Fruit fly (Drosophila melanogaster) whole organism, embryonic: ENCODE results near the gene CG7120.

ENCODE experiments used
- Bgb ChIP-seq: fragments of 200-800 bp; sonication (Bioruptor generic); IDR thresholded peaks from 2 replicates; pipeline ENCODE4 v1.3.6; 2022; ENCODE audit warnings: missing biosample characterization, missing genetic modification characterization; ENCODE audit not compliant: partially characterized antibody
- CG10979 ChIP-seq: fragments of 200-800 bp; sonication (Bioruptor generic); optimal IDR thresholded peaks from 2 replicates; lab custom pipeline; 2018; ENCODE audit warnings: missing biosample characterization, mild to moderate bottlenecking, missing genetic modification characterization, moderate library complexity
- CG11093 ChIP-seq: fragments of 200-800 bp; sonication (Bioruptor generic); IDR thresholded peaks from 3 replicates; pipeline ENCODE4 v1.3.6; 2022; ENCODE audit warnings: missing biosample characterization, missing genetic modification characterization
- CG12299 ChIP-seq: fragments of 200-800 bp; sonication (Bioruptor generic); optimal IDR thresholded peaks from 2 replicates; lab custom pipeline; 2018; ENCODE audit warnings: missing biosample characterization, mild to moderate bottlenecking, missing genetic modification characterization
- CG13123 ChIP-seq: fragments of 200-800 bp; sonication (Bioruptor generic); optimal IDR thresholded peaks from 2 replicates; lab custom pipeline; 2016; ENCODE audit warnings: missing biosample characterization, missing genetic modification characterization
- CG13624 ChIP-seq: fragments of 200-800 bp; sonication (Bioruptor generic); optimal IDR thresholded peaks from 2 replicates; lab custom pipeline; 2016; ENCODE audit warnings: missing biosample characterization, missing genetic modification characterization
- CG1603 ChIP-seq: fragments of 200-800 bp; sonication (Bioruptor generic); optimal IDR thresholded peaks from 2 replicates; lab custom pipeline; 2019; ENCODE audit warnings: missing biosample characterization, mild to moderate bottlenecking, missing genetic modification characterization, moderate library complexity
- CG17359 ChIP-seq: fragments of 200-800 bp; sonication (Bioruptor generic); optimal IDR thresholded peaks from 3 replicates; lab custom pipeline; 2018; ENCODE audit warnings: missing biosample characterization, mild to moderate bottlenecking, missing genetic modification characterization, moderate library complexity
- CG17829 ChIP-seq: fragments of 200-800 bp; optimal IDR thresholded peaks from 2 replicates; lab custom pipeline; 2019; ENCODE audit warnings: missing biosample characterization, mild to moderate bottlenecking, missing genetic modification characterization, moderate library complexity
- CG2199 ChIP-seq: fragments of 200-800 bp; sonication (Bioruptor generic); IDR thresholded peaks from 3 replicates; pipeline ENCODE4 v1.3.6; 2022; ENCODE audit warnings: missing biosample characterization, missing genetic modification characterization
- CG31441 ChIP-seq: fragments of 200-800 bp; sonication (Bioruptor generic); IDR thresholded peaks from 2 replicates; pipeline ENCODE4 v1.3.6; 2022; ENCODE audit warnings: missing biosample characterization, missing genetic modification characterization
- CG32767 ChIP-seq: fragments of 200-800 bp; sonication (Bioruptor generic); IDR thresholded peaks from 2 replicates; pipeline ENCODE4 v1.3.6; 2022; ENCODE audit warnings: missing biosample characterization, missing genetic modification characterization
- CG34376 ChIP-seq: fragments of 200-800 bp; sonication (Bioruptor generic); optimal IDR thresholded peaks from 2 replicates; lab custom pipeline; 2018; ENCODE audit warnings: missing biosample characterization, mild to moderate bottlenecking, missing genetic modification characterization
- CG4404 ChIP-seq: fragments of 200-800 bp; sonication (Bioruptor generic); IDR thresholded peaks from 2 replicates; pipeline ENCODE4 v1.3.6; 2022; ENCODE audit warnings: missing biosample characterization, missing genetic modification characterization
- CG4617 ChIP-seq: fragments of 200-800 bp; sonication (Bioruptor generic); optimal IDR thresholded peaks from 3 replicates; lab custom pipeline; 2016; ENCODE audit warnings: missing biosample characterization, missing genetic modification characterization, borderline replicate concordance
- CG6683 ChIP-seq: fragments of 200-800 bp; sonication (Bioruptor generic); optimal IDR thresholded peaks from 2 replicates; lab custom pipeline; 2017; ENCODE audit warnings: missing biosample characterization, mild to moderate bottlenecking, missing genetic modification characterization, missing genetic modification reagents
- CG7271 ChIP-seq: fragments of 200-800 bp; sonication (Bioruptor generic); optimal IDR thresholded peaks from 2 replicates; lab custom pipeline; 2018; ENCODE audit warnings: missing biosample characterization, mild to moderate bottlenecking, missing genetic modification characterization, moderate library complexity
- CG7963 ChIP-seq: fragments of 200-800 bp; sonication (Bioruptor generic); IDR thresholded peaks from 3 replicates; pipeline ENCODE4 v1.3.6; 2022; ENCODE audit warnings: missing biosample characterization, missing genetic modification characterization; ENCODE audit not compliant: partially characterized antibody
- CG8388 ChIP-seq: fragments of 200-800 bp; sonication (Bioruptor generic); optimal IDR thresholded peaks from 2 replicates; lab custom pipeline; 2019; ENCODE audit warnings: missing biosample characterization, mild to moderate bottlenecking, missing genetic modification characterization, moderate library complexity
- CG8478 ChIP-seq: fragments of >200 bp; optimal IDR thresholded peaks from 2 replicates; lab custom pipeline; 2018
- CG8944 ChIP-seq: fragments of 200-800 bp; sonication (Bioruptor generic); optimal IDR thresholded peaks from 3 replicates; lab custom pipeline; 2016; ENCODE audit warnings: missing biosample characterization, missing genetic modification characterization
- Dbx ChIP-seq: fragments of 200-800 bp; sonication (Bioruptor generic); IDR thresholded peaks from 3 replicates; pipeline ENCODE4 v1.3.6; 2022; ENCODE audit warnings: missing biosample characterization, missing genetic modification characterization
- Dek ChIP-seq: fragments of 200-800 bp; sonication (Bioruptor generic); optimal IDR thresholded peaks from 3 replicates; lab custom pipeline; 2019; ENCODE audit warnings: missing biosample characterization, mild to moderate bottlenecking, missing genetic modification characterization, moderate library complexity
- Dip2 ChIP-seq: fragments of 200-800 bp; sonication (Bioruptor generic); IDR thresholded peaks from 2 replicates; pipeline ENCODE4 v1.3.6; 2022; ENCODE audit warnings: missing biosample characterization, missing genetic modification characterization
- Fer2 ChIP-seq: fragments of 200-800 bp; sonication (Bioruptor generic); optimal IDR thresholded peaks from 2 replicates; lab custom pipeline; 2018; ENCODE audit warnings: missing biosample characterization, mild to moderate bottlenecking, missing genetic modification characterization, moderate library complexity
- H2.0 ChIP-seq: fragments of 200-800 bp; sonication (Bioruptor generic); IDR thresholded peaks from 2 replicates; pipeline ENCODE4 v1.3.6; 2022; ENCODE audit warnings: missing biosample characterization, missing genetic modification characterization
- HLH3B ChIP-seq: fragments of 200-800 bp; sonication (Bioruptor generic); IDR thresholded peaks from 2 replicates; pipeline ENCODE4 v1.3.6; 2022; ENCODE audit warnings: missing biosample characterization, missing genetic modification characterization
- HmgD ChIP-seq: fragments of 200-800 bp; sonication (Bioruptor generic); optimal IDR thresholded peaks from 3 replicates; lab custom pipeline; 2016; ENCODE audit warnings: missing biosample characterization, missing genetic modification characterization
- Kr ChIP-seq: fragments of 200-800 bp; sonication (Bioruptor generic); optimal IDR thresholded peaks from 2 replicates; lab custom pipeline; 2017; ENCODE audit warnings: missing biosample characterization, mild to moderate bottlenecking, missing genetic modification characterization
- Nf-YA ChIP-seq: fragments of 200-800 bp; sonication (Bioruptor generic); IDR thresholded peaks from 2 replicates; pipeline ENCODE4 v1.3.6; 2022; ENCODE audit warnings: missing biosample characterization, missing genetic modification characterization
- Sox100B ChIP-seq: fragments of 200-800 bp; sonication (Bioruptor generic); optimal IDR thresholded peaks from 3 replicates; lab custom pipeline; 2018; ENCODE audit warnings: missing biosample characterization, mild to moderate bottlenecking, missing genetic modification characterization
- Spps ChIP-seq: fragments of 200-800 bp; sonication (Bioruptor generic); optimal IDR thresholded peaks from 2 replicates; lab custom pipeline; 2018; ENCODE audit warnings: missing biosample characterization, mild to moderate bottlenecking, missing genetic modification characterization
- Xrp1 ChIP-seq: fragments of 200-800 bp; sonication (Bioruptor generic); IDR thresholded peaks from 2 replicates; pipeline ENCODE4 v1.3.6; 2022; ENCODE audit warnings: missing biosample characterization, missing genetic modification characterization
- ab ChIP-seq: fragments of 200-800 bp; sonication (Bioruptor generic); optimal IDR thresholded peaks from 2 replicates; lab custom pipeline; 2016; ENCODE audit warnings: missing biosample characterization, missing genetic modification characterization
- bcd ChIP-seq: fragments of 200-800 bp; sonication (Bioruptor generic); optimal IDR thresholded peaks from 2 replicates; lab custom pipeline; 2017; ENCODE audit warnings: missing biosample characterization, mild to moderate bottlenecking, missing genetic modification characterization
- cato ChIP-seq: fragments of 200-800 bp; sonication (Bioruptor generic); optimal IDR thresholded peaks from 2 replicates; lab custom pipeline; 2016; ENCODE audit warnings: missing biosample characterization, missing genetic modification characterization, borderline replicate concordance
- danr ChIP-seq: fragments of 200-800 bp; sonication (Bioruptor generic); IDR thresholded peaks from 2 replicates; pipeline ENCODE4 v1.3.6; 2022; ENCODE audit warnings: missing biosample characterization, missing genetic modification characterization
- disco-r ChIP-seq: fragments of 200-800 bp; sonication (Bioruptor generic); optimal IDR thresholded peaks from 2 replicates; lab custom pipeline; 2016; ENCODE audit warnings: missing biosample characterization, missing genetic modification characterization
- eyg ChIP-seq: fragments of 200-800 bp; sonication (Bioruptor generic); optimal IDR thresholded peaks from 3 replicates; lab custom pipeline; 2016; ENCODE audit warnings: missing biosample characterization, missing genetic modification characterization
- fu2 ChIP-seq: fragments of 200-800 bp; sonication (Bioruptor generic); optimal IDR thresholded peaks from 2 replicates; lab custom pipeline; 2016; ENCODE audit warnings: missing biosample characterization, missing genetic modification characterization
- grau ChIP-seq: fragments of 200-800 bp; optimal IDR thresholded peaks from 3 replicates; lab custom pipeline; 2019; ENCODE audit warnings: missing biosample characterization, mild to moderate bottlenecking, missing genetic modification characterization, moderate library complexity
- gro ChIP-seq: fragments of 200-800 bp; sonication (Bioruptor generic); optimal IDR thresholded peaks from 2 replicates; lab custom pipeline; 2016; ENCODE audit warnings: missing biosample characterization, missing genetic modification characterization
- jumu ChIP-seq: fragments of 200-800 bp; sonication (Bioruptor generic); optimal IDR thresholded peaks from 3 replicates; lab custom pipeline; 2016; ENCODE audit warnings: missing biosample characterization, missing genetic modification characterization
- odd ChIP-seq: fragments of 200-800 bp; sonication (Bioruptor generic); optimal IDR thresholded peaks from 2 replicates; lab custom pipeline; 2017; ENCODE audit warnings: missing biosample characterization, mild to moderate bottlenecking, missing genetic modification characterization
- schlank ChIP-seq: fragments of 200-800 bp; sonication (Bioruptor generic); optimal IDR thresholded peaks from 2 replicates; lab custom pipeline; 2018; ENCODE audit warnings: missing biosample characterization, mild to moderate bottlenecking, missing genetic modification characterization
- stc ChIP-seq: fragments of 200-800 bp; sonication (Bioruptor generic); IDR thresholded peaks from 2 replicates; pipeline ENCODE4 v1.3.6; 2022; ENCODE audit warnings: missing biosample characterization, missing genetic modification characterization
- sug ChIP-seq: fragments of 200-800 bp; optimal IDR thresholded peaks from 2 replicates; lab custom pipeline; 2019; ENCODE audit warnings: missing biosample characterization, mild to moderate bottlenecking, missing genetic modification characterization, moderate library complexity
- tin ChIP-seq: fragments of 200-800 bp; sonication (Bioruptor generic); optimal IDR thresholded peaks from 3 replicates; lab custom pipeline; 2016; ENCODE audit warnings: missing biosample characterization, missing genetic modification characterization
- usp ChIP-seq: fragments of >200 bp; optimal IDR thresholded peaks from 2 replicates; lab custom pipeline; 2017; ENCODE audit warnings: missing biosample characterization, missing genetic modification characterization

The CG7120 gene

dm6 chr3L:8346100-8346980, 49.5 kb upstream of the CG7120 start, which contains the start of the genes CG7182 and GAPcenA (continued):
- TF ChIP-seq schlank (peak; percentile 35), danr (GFP tag; lab: Robert Waterston, UW) (no peak), cato (GFP tag; lab: Kevin White, UChicago) (peak; percentile 27), CG1603 (tag; lab: Kevin White, UChicago) (no peak), Spps (tag; lab: Kevin White, UChicago) (peak; percentile 29), Bgb (GFP tag; lab: Robert Waterston, UW) (peak; percentile 26; the same call in 1 of the 2 replicates), CG4617 (peak; percentile 44), CG32767 (GFP tag; lab: Robert Waterston, UW) (no peak), Xrp1 (GFP tag; lab: Robert Waterston, UW) (peak; percentile 56; the same call in 1 of the 2 replicates), ab (GFP tag; lab: Kevin White, UChicago) (no peak), HmgD (GFP tag; lab: Kevin White, UChicago) (no peak), CG17359 (peak; percentile 69), H2.0 (GFP tag; lab: Robert Waterston, UW) (no peak), jumu (GFP tag; lab: Kevin White, UChicago) (peak; percentile 26), fu2 (GFP tag; lab: Kevin White, UChicago) (peak; percentile 29), Kr (GFP tag; lab: Kevin White, UChicago) (no peak), Sox100B (no peak), odd (GFP tag; lab: Kevin White, UChicago) (no peak), CG11093 (GFP tag; lab: Robert Waterston, UW) (no peak), stc (GFP tag; lab: Robert Waterston, UW) (no peak), tin (peak; percentile 67), CG34376 (no peak), gro (GFP tag; lab: Kevin White, UChicago) (no peak), CG8478 (lab: Kevin White, UChicago) (no peak), CG17829 (peak; percentile 83), CG13624 (GFP tag; lab: Kevin White, UChicago) (peak; percentile 19), Nf-YA (GFP tag; lab: Robert Waterston, UW) (no peak), Fer2 (tag; lab: Kevin White, UChicago) (peak; percentile 62), usp (no peak), sug (tag; lab: Kevin White, UChicago) (peak; percentile 90), CG6683 (peak; percentile 47), HLH3B (GFP tag; lab: Robert Waterston, UW) (peak; percentile 54; the same call in 1 of the 2 replicates), bcd (GFP tag; lab: Kevin White, UChicago) (peak; percentile 68), Dbx (GFP tag; lab: Robert Waterston, UW) (peak; percentile 46; the same call in 1 of the 3 replicates), CG10979 (tag; lab: Kevin White, UChicago) (peak; percentile 56), CG4404 (GFP tag; lab: Robert Waterston, UW) (peak; percentile 33), Dek (peak; percentile 76), CG7271 (tag; lab: Kevin White, UChicago) (peak; percentile 39), Dip2 (GFP tag; lab: Robert Waterston, UW) (no peak), eyg (GFP tag; lab: Kevin White, UChicago) (no peak), CG31441 (GFP tag; lab: Robert Waterston, UW) (no peak; the same call in 1 of the 2 replicates), CG8388 (peak; percentile 53), grau (tag; lab: Kevin White, UChicago) (peak; percentile 76), CG8944 (GFP tag; lab: Kevin White, UChicago) (no peak), CG12299 (peak; percentile 33), disco-r (GFP tag; lab: Kevin White, UChicago) (no peak), CG2199 (no peak), CG7963 (GFP tag; lab: Robert Waterston, UW) (peak; percentile 47; the same call in 1 of the 3 replicates), CG13123 (peak; percentile 10)
